Worm (Caenorhabditis elegans): ENCODE measurements around the gene R144.13.

Gene R144.13

ce11 chrIII:5071509-5071908 is 48.4 kb downstream of the R144.13 start, which contains the start of gene C45G9.12:
Gene C45G9.12 (minus strand): TSS chrIII:5071609.
- TF ChIP-seq skn-1 (tag; optimal IDR thresholded peaks at IDR 0.05), result no peak

All from whole organism, L4 larva.